Worm (Caenorhabditis elegans) whole organism, L4 larva: ENCODE data around the gene ZK262.19.

Source experiments
- ama-1 ChIP-seq: fragments of 150-350 bp; optimal IDR thresholded peaks from 2 replicates; lab custom pipeline; 2014; ENCODE audit warnings: inconsistent platforms, mixed read lengths
- ceh-82 ChIP-seq: sonication (generic microtip); optimal IDR thresholded peaks from 2 replicates; lab custom pipeline; 2017; ENCODE audit warnings: missing biosample characterization, missing genetic modification characterization
- lin-15B ChIP-seq: fragments of 150-350 bp; sonication (generic microtip); optimal IDR thresholded peaks from 3 replicates; lab custom pipeline; 2014; ENCODE audit warnings: missing biosample characterization, missing genetic modification characterization
- nhr-10 ChIP-seq: fragments of 150-350 bp; optimal IDR thresholded peaks from 2 replicates; lab custom pipeline; 2014; ENCODE audit warnings: missing biosample characterization, missing genetic modification characterization
- nhr-11 ChIP-seq: fragments of 150-350 bp; optimal IDR thresholded peaks from 2 replicates; lab custom pipeline; 2014; ENCODE audit warnings: missing biosample characterization, missing genetic modification characterization
- nhr-25 ChIP-seq: sonication (generic microtip); optimal IDR thresholded peaks from 2 replicates; lab custom pipeline; 2017; ENCODE audit warnings: missing genetic modification characterization, mild to moderate bottlenecking, missing compliant biosample characterization, antibody characterized with exemption, moderate library complexity, borderline replicate concordance; ENCODE audit not compliant: insufficient read depth
- unc-62 ChIP-seq, 3 experiments: fragments of 150-350 bp in 1 of 3; sonication (generic microtip); optimal IDR thresholded peaks in 2 of 3; peaks in 1 of 3; 1 replicate in 1 of 3; 2 replicates in 2 of 3; lab custom pipeline; 2014 to 2017; ENCODE audit warnings: missing biosample characterization in 3 of 3, missing genetic modification characterization in 3 of 3, missing genetic modification reagents in 3 of 3, missing genotype in 1 of 3
- zag-1 ChIP-seq: fragments of 150-350 bp; optimal IDR thresholded peaks from 2 replicates; lab custom pipeline; 2014; ENCODE audit warnings: missing biosample characterization, missing genetic modification characterization

DNA sequence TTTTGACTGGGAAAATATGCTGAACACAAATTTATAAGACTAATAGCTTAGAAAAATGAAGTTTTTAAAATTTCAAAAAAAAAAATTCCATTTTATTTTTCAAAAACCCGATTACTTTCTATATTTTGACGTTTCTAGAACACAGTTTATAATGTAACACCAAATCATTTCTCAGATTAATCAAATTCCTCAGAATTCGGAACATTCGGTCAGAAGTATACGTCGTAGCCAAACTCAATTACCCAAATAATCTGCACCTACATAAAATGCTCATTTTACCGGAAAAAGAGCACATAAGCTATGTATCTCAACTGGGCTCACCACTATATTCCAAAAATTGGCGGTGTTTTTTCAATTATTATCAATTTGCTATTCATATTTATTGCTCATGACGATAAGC, 4.6 kb downstream of the ZK262.19 start, which contains the start of gene srj-26:
- TF ChIP-seq ceh-82 (tag; lab: Kevin White, UChicago) (no peak), zag-1 (tag; lab: Kevin White, UChicago) (no peak), unc-62 (GFP tag; optimal IDR thresholded peaks at IDR 0.05 in 1 of 2; lab: Kevin White, UChicago) (no peak), unc-62 (tag; optimal IDR thresholded peaks at IDR 0.05; lab: Kevin White, UChicago) (no peak), nhr-11 (tag; lab: Kevin White, UChicago) (no peak), ama-1 (no peak), nhr-25 (tag; lab: Kevin White, UChicago) (no peak), lin-15B (tag; lab: Kevin White, UChicago) (no peak), nhr-10 (tag; lab: Kevin White, UChicago) (no peak)
